2 fruit fly cellular contexts compared by ENCODE assay signal in genomic region chr3L:16661167-16662109, dm6.
TF ChIP-seq lines count a peak whose summit lies in the region.

Baldspot (minus strand) TSS chr3L:16661615.

TF ChIP-seq in whole organism, embryonic, 481 proteins besides CTCF, POLR2A, EP300 and RAD21 (continued from another document and continues in another):
- TF ChIP-seq Mrtf (GFP tag; IDR thresholded peaks at IDR 0.05; lab: Robert Waterston, UW) (peak; percentile 57; the same call in 1 of the 3 replicates), al (GFP tag; IDR thresholded peaks at IDR 0.05; lab: Robert Waterston, UW) (peak; percentile 42; the same call in 1 of the 2 replicates), HLH54F (GFP tag; optimal IDR thresholded peaks at IDR 0.05; lab: Kevin White, UChicago) (no peak), CG15011 (GFP tag; optimal IDR thresholded peaks at IDR 0.05; lab: Kevin White, UChicago) (peak; percentile 79), gsb (GFP tag; IDR thresholded peaks at IDR 0.05; lab: Robert Waterston, UW) (peak; percentile 48; the same call in 1 of the 2 replicates), CG12744 (GFP tag; optimal IDR thresholded peaks at IDR 0.05; lab: Kevin White, UChicago) (no peak), cad (GFP tag; optimal IDR thresholded peaks at IDR 0.05; lab: Kevin White, UChicago) (no peak), CG6765 (GFP tag; optimal IDR thresholded peaks at IDR 0.05; lab: Kevin White, UChicago) (peak; percentile 88), CG13424 (tag; optimal IDR thresholded peaks at IDR 0.05; lab: Kevin White, UChicago) (peak; percentile 52), jumu (GFP tag; optimal IDR thresholded peaks at IDR 0.05; lab: Kevin White, UChicago) (peak; percentile 68), jing (GFP tag; optimal IDR thresholded peaks at IDR 0.05; lab: Kevin White, UChicago) (no peak), CG34224 (GFP tag; IDR thresholded peaks at IDR 0.05; lab: Robert Waterston, UW; ENCODE audit: partially characterized antibody) (peak; percentile 72), dimm (GFP tag; IDR thresholded peaks at IDR 0.05; lab: Robert Waterston, UW) (no peak), NC2α (GFP tag; optimal IDR thresholded peaks at IDR 0.05; lab: Kevin White, UChicago) (peak; percentile 71), caup (GFP tag; optimal IDR thresholded peaks at IDR 0.05; lab: Kevin White, UChicago; ENCODE audit: severe bottlenecking) (peak; percentile 62), CG6813 (GFP tag; optimal IDR thresholded peaks at IDR 0.05; lab: Kevin White, UChicago) (peak; percentile 80), crp (GFP tag; optimal IDR thresholded peaks at IDR 0.05; lab: Kevin White, UChicago) (peak in 1 of 2 experiments; percentile 16), CG10366 (GFP tag; IDR thresholded peaks at IDR 0.05; lab: Robert Waterston, UW) (peak; percentile 54), CG12104 (GFP tag; optimal IDR thresholded peaks at IDR 0.05; lab: Kevin White, UChicago) (peak; percentile 81), fd64A (GFP tag; optimal IDR thresholded peaks at IDR 0.05; lab: Kevin White, UChicago) (peak; percentile 65), Jarid2 (GFP tag; optimal IDR thresholded peaks at IDR 0.05; lab: Kevin White, UChicago) (peak; percentile 95), sna (GFP tag; IDR thresholded peaks at IDR 0.05; lab: Robert Waterston, UW; ENCODE audit: partially characterized antibody) (peak; percentile 60; the same call in 1 of the 2 replicates), CG8359 (GFP tag; optimal IDR thresholded peaks at IDR 0.05; lab: Kevin White, UChicago; ENCODE audit: borderline replicate concordance) (peak; percentile 71), nau (GFP tag; optimal IDR thresholded peaks at IDR 0.05; lab: Kevin White, UChicago) (peak; percentile 65), CG11695 (GFP tag; IDR thresholded peaks at IDR 0.05; lab: Robert Waterston, UW) (peak; percentile 35; the same call in 1 of the 3 replicates), CG11093 (GFP tag; IDR thresholded peaks at IDR 0.05; lab: Robert Waterston, UW) (peak; percentile 70; the same call in 2 of the 3 replicates), lola (GFP tag; optimal IDR thresholded peaks at IDR 0.05; lab: Kevin White, UChicago) (peak in 1 of 3 experiments; percentile 25), CG8290 (GFP tag; optimal IDR thresholded peaks at IDR 0.05; lab: Kevin White, UChicago) (peak; percentile 74), CG8290 (tag; optimal IDR thresholded peaks at IDR 0.05; lab: Kevin White, UChicago) (peak in 1 of 2 experiments; percentile 92), slbo (GFP tag; IDR thresholded peaks at IDR 0.05; lab: Robert Waterston, UW) (peak; percentile 50; the same call in 1 of the 2 replicates), CG16815 (GFP tag; optimal IDR thresholded peaks at IDR 0.05; lab: Kevin White, UChicago) (peak; percentile 49), corto (GFP tag; optimal IDR thresholded peaks at IDR 0.05; lab: Kevin White, UChicago) (no peak), YL-1 (GFP tag; optimal IDR thresholded peaks at IDR 0.05; lab: Kevin White, UChicago) (peak; percentile 25), CG4820 (GFP tag; optimal IDR thresholded peaks at IDR 0.05; lab: Kevin White, UChicago) (peak; percentile 77), lmd (GFP tag; IDR thresholded peaks at IDR 0.05; lab: Robert Waterston, UW) (peak; percentile 79), Hey (tag; optimal IDR thresholded peaks at IDR 0.05; lab: Kevin White, UChicago) (peak; percentile 41), Atf3 (GFP tag; optimal IDR thresholded peaks at IDR 0.05; lab: Kevin White, UChicago) (peak; percentile 49), nerfin-2 (GFP tag; IDR thresholded peaks at IDR 0.05; lab: Robert Waterston, UW; ENCODE audit: partially characterized antibody) (0 out of 2 replicates have a peak, but pooled peaks have one; percentile 35), ase (GFP tag; IDR thresholded peaks at IDR 0.05; lab: Robert Waterston, UW) (peak; percentile 79; the same call in 2 of the 3 replicates), CG1529 (GFP tag; optimal IDR thresholded peaks at IDR 0.05; lab: Kevin White, UChicago) (peak; percentile 16), Doc3 (GFP tag; IDR thresholded peaks at IDR 0.05; lab: Robert Waterston, UW; ENCODE audit: partially characterized antibody) (peak; percentile 49; the same call in 1 of the 3 replicates), CG2712 (tag; optimal IDR thresholded peaks at IDR 0.05; lab: Kevin White, UChicago) (peak; percentile 75), Poxn (GFP tag; IDR thresholded peaks at IDR 0.05; lab: Robert Waterston, UW) (no peak), sens-2 (GFP tag; IDR thresholded peaks at IDR 0.05; lab: Robert Waterston, UW) (no peak), cas (GFP tag; IDR thresholded peaks at IDR 0.05; lab: Robert Waterston, UW) (0 out of 2 replicates have a peak, but pooled peaks have one; percentile 24), CG8281 (tag; optimal IDR thresholded peaks at IDR 0.05; lab: Kevin White, UChicago) (peak; percentile 58), CG12391 (tag; optimal IDR thresholded peaks at IDR 0.05; lab: Kevin White, UChicago) (peak; percentile 60), dan (GFP tag; IDR thresholded peaks at IDR 0.05; lab: Robert Waterston, UW) (no peak), CG12769 (tag; optimal IDR thresholded peaks at IDR 0.05; lab: Kevin White, UChicago) (peak; percentile 70), CG14441 (GFP tag; IDR thresholded peaks at IDR 0.05; lab: Robert Waterston, UW) (peak; percentile 64), CG17829 (tag; optimal IDR thresholded peaks at IDR 0.05; lab: Kevin White, UChicago) (peak; percentile 68), CG9727 (GFP tag; optimal IDR thresholded peaks at IDR 0.05; lab: Kevin White, UChicago) (peak; percentile 91), Sox102F (GFP tag; optimal IDR thresholded peaks at IDR 0.05; lab: Kevin White, UChicago) (peak; percentile 47), CG4707 (GFP tag; optimal IDR thresholded peaks at IDR 0.05; lab: Kevin White, UChicago) (no peak), vvl (GFP tag; IDR thresholded peaks at IDR 0.05; lab: Robert Waterston, UW) (peak; percentile 67), Sry-β (GFP tag; optimal IDR thresholded peaks at IDR 0.05; lab: Kevin White, UChicago) (peak; percentile 83), D (optimal IDR thresholded peaks at IDR 0.05; lab: Kevin White, UChicago) (no peak), D (GFP tag; optimal IDR thresholded peaks at IDR 0.05; lab: Kevin White, UChicago) (peak; percentile 88), ftz-f1 (GFP tag; optimal IDR thresholded peaks at IDR 0.05; lab: Kevin White, UChicago) (peak; percentile 66), CG8478 (optimal IDR thresholded peaks at IDR 0.05; lab: Kevin White, UChicago) (no peak), CG2875 (GFP tag; optimal IDR thresholded peaks at IDR 0.05; lab: Kevin White, UChicago) (peak; percentile 31), CG12299 (tag; optimal IDR thresholded peaks at IDR 0.05; lab: Kevin White, UChicago) (peak; percentile 35)

TF ChIP-seq in whole organism, prepupa, 60 proteins besides CTCF, POLR2A, EP300 and RAD21 (continued from another document):
- TF ChIP-seq fkh (GFP tag; optimal IDR thresholded peaks at IDR 0.05; lab: Kevin White, UChicago): peak; percentile 23
- TF ChIP-seq CG7368 (GFP tag; optimal IDR thresholded peaks at IDR 0.05; lab: Kevin White, UChicago): peak; percentile 79
- peak; percentile 8 for TF ChIP-seq Sox15 (GFP tag; optimal IDR thresholded peaks at IDR 0.05; lab: Kevin White, UChicago)
- TF ChIP-seq Sox14 (GFP tag; optimal IDR thresholded peaks at IDR 0.05; lab: Kevin White, UChicago): peak; percentile 68
- TF ChIP-seq CG1621 (tag; optimal IDR thresholded peaks at IDR 0.05; lab: Kevin White, UChicago): peak; percentile 55
- TF ChIP-seq CG10631 (GFP tag; optimal IDR thresholded peaks at IDR 0.05; lab: Kevin White, UChicago): peak; percentile 69
- no peak for TF ChIP-seq Hr38 (GFP tag; optimal IDR thresholded peaks at IDR 0.05; lab: Kevin White, UChicago)
- TF ChIP-seq CG4318 (GFP tag; optimal IDR thresholded peaks at IDR 0.05; lab: Kevin White, UChicago): peak; percentile 52
- peak; percentile 69 to 84 for TF ChIP-seq ss (GFP tag; optimal IDR thresholded peaks at IDR 0.05; lab: Kevin White, UChicago)
- peak; percentile 79 for TF ChIP-seq CG3032 (tag; optimal IDR thresholded peaks at IDR 0.05; lab: Kevin White, UChicago)
